Fruit fly (Drosophila melanogaster) whole organism, pupa: Measurements from ENCODE around the gene Obp99c.

Experiments
- CG10348 ChIP-seq: fragments of 200-800 bp; sonication (Bioruptor generic); IDR thresholded peaks from 2 replicates; pipeline ENCODE4 v1.3.6; 2022; ENCODE audit warnings: missing biosample characterization, missing genetic modification characterization
- CG12605 ChIP-seq: fragments of 200-800 bp; sonication (Bioruptor generic); IDR thresholded peaks from 2 replicates; pipeline ENCODE4 v1.3.6; 2022; ENCODE audit warnings: missing biosample characterization, missing genetic modification characterization
- CG13204 ChIP-seq: fragments of 200-800 bp; sonication (Bioruptor generic); optimal IDR thresholded peaks from 2 replicates; lab custom pipeline; 2018; ENCODE audit warnings: missing biosample characterization, mild to moderate bottlenecking, missing genetic modification characterization, moderate library complexity
- CG14655 ChIP-seq: fragments of 200-800 bp; sonication (Bioruptor generic); optimal IDR thresholded peaks from 3 replicates; lab custom pipeline; 2017; ENCODE audit warnings: mild to moderate bottlenecking, missing biosample characterization, missing genetic modification reagents, missing genetic modification characterization
- CG15710 ChIP-seq: fragments of 200-800 bp; sonication (Bioruptor generic); optimal IDR thresholded peaks from 2 replicates; lab custom pipeline; 2018; ENCODE audit warnings: missing biosample characterization, mild to moderate bottlenecking, missing genetic modification characterization, moderate library complexity
- CG17806 ChIP-seq: fragments of 200-800 bp; sonication (Bioruptor generic); optimal IDR thresholded peaks from 2 replicates; lab custom pipeline; 2018; ENCODE audit warnings: missing biosample characterization, mild to moderate bottlenecking, missing genetic modification characterization, moderate library complexity
- CG32121 ChIP-seq: fragments of 200-800 bp; sonication (Bioruptor generic); IDR thresholded peaks from 2 replicates; pipeline ENCODE4 v1.3.6; 2022; ENCODE audit warnings: missing biosample characterization, missing genetic modification characterization
- CG34367 ChIP-seq: fragments of 200-800 bp; sonication (Bioruptor generic); optimal IDR thresholded peaks from 2 replicates; lab custom pipeline; 2018; ENCODE audit warnings: missing biosample characterization, mild to moderate bottlenecking, missing genetic modification characterization
- CG4496 ChIP-seq: fragments of 200-800 bp; sonication (Bioruptor generic); IDR thresholded peaks from 3 replicates; pipeline ENCODE4 v1.3.6; 2022; ENCODE audit warnings: missing biosample characterization, missing genetic modification characterization
- CG8159 ChIP-seq: fragments of 200-800 bp; sonication (Bioruptor generic); optimal IDR thresholded peaks from 3 replicates; lab custom pipeline; 2018; ENCODE audit warnings: missing biosample characterization, mild to moderate bottlenecking, missing genetic modification characterization, moderate library complexity
- CG8301 ChIP-seq: fragments of 200-800 bp; sonication (Bioruptor generic); optimal IDR thresholded peaks from 2 replicates; lab custom pipeline; 2018; ENCODE audit warnings: missing biosample characterization, mild to moderate bottlenecking, missing genetic modification characterization
- CG9948 ChIP-seq: fragments of 200-800 bp; sonication (Bioruptor generic); optimal IDR thresholded peaks from 2 replicates; lab custom pipeline; 2018; ENCODE audit warnings: missing biosample characterization, mild to moderate bottlenecking, missing genetic modification characterization, moderate library complexity
- D1 ChIP-seq: fragments of 200-800 bp; sonication (Bioruptor generic); optimal IDR thresholded peaks from 2 replicates; lab custom pipeline; 2018; ENCODE audit warnings: missing biosample characterization, mild to moderate bottlenecking, missing genetic modification characterization, moderate library complexity
- EcR ChIP-seq: fragments of 200-800 bp; sonication (Bioruptor generic); optimal IDR thresholded peaks from 3 replicates; lab custom pipeline; 2019; ENCODE audit warnings: missing biosample characterization, missing genetic modification characterization, mild to moderate bottlenecking, moderate library complexity, missing genetic modification reagents
- Ets98B ChIP-seq: fragments of 200-800 bp; sonication (Bioruptor generic); IDR thresholded peaks from 2 replicates; pipeline ENCODE4 v1.3.6; 2022; ENCODE audit warnings: missing biosample characterization, missing genetic modification characterization
- Pif1A ChIP-seq: fragments of 200-800 bp; sonication (Bioruptor generic); optimal IDR thresholded peaks from 3 replicates; lab custom pipeline; 2016; ENCODE audit warnings: missing biosample characterization, missing genetic modification characterization
- Pif1B ChIP-seq: fragments of 200-800 bp; sonication (Bioruptor generic); optimal IDR thresholded peaks from 3 replicates; lab custom pipeline; 2016; ENCODE audit warnings: missing biosample characterization, missing genetic modification characterization
- Snoo ChIP-seq: fragments of 200-800 bp; sonication (Bioruptor generic); optimal IDR thresholded peaks from 3 replicates; lab custom pipeline; 2017; ENCODE audit warnings: missing biosample characterization, mild to moderate bottlenecking, missing genetic modification characterization, inconsistent platforms
- fd96Ca ChIP-seq: fragments of 200-800 bp; sonication (Bioruptor generic); IDR thresholded peaks from 3 replicates; pipeline ENCODE4 v1.3.6; 2022; ENCODE audit warnings: missing biosample characterization, missing genetic modification characterization
- gl ChIP-seq: fragments of 200-800 bp; sonication (Bioruptor generic); optimal IDR thresholded peaks from 2 replicates; lab custom pipeline; 2018; ENCODE audit warnings: missing biosample characterization, mild to moderate bottlenecking, missing genetic modification characterization
- rn ChIP-seq: fragments of 200-800 bp; sonication (Bioruptor generic); IDR thresholded peaks from 2 replicates; pipeline ENCODE4 v1.3.6; 2022; ENCODE audit warnings: missing biosample characterization, missing genetic modification characterization

The Obp99c gene

DNA sequence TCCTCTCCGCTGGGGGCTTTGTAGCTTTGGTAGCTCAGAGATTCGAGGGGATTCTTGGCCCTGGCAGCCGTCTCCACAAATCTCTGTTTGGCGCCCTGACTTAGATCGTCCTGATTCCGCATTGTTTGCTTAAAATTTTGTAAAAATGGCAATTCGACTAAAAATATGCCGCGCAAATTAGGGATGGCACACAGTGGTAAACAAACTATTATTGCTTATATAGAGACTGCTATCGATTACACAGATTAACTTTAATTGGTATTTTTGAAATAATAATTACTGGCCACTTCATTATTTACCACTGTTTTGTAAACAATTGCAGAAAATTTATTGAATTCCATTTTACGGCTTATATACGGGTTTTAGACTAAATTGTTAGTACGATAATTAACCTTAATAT is 35.6 kb upstream of the Obp99c start, which contains the start of the genes Naa40 and CG18731:
Gene Naa40, minus strand, starts transcription at position 206 of the 400 bp plus-strand sequence.
Gene CG18731, plus strand, starts transcription at position 283 of the 400 bp plus-strand sequence.
- no peak for TF ChIP-seq EcR (GFP tag; lab: Kevin White, UChicago)
- no peak for TF ChIP-seq Ets98B (GFP tag; lab: Robert Waterston, UW)
- no peak for TF ChIP-seq fd96Ca (GFP tag; lab: Robert Waterston, UW)
- TF ChIP-seq CG8159 = no peak
- no peak for TF ChIP-seq CG32121 (GFP tag; lab: Robert Waterston, UW)
- no peak for TF ChIP-seq CG12605

DNA sequence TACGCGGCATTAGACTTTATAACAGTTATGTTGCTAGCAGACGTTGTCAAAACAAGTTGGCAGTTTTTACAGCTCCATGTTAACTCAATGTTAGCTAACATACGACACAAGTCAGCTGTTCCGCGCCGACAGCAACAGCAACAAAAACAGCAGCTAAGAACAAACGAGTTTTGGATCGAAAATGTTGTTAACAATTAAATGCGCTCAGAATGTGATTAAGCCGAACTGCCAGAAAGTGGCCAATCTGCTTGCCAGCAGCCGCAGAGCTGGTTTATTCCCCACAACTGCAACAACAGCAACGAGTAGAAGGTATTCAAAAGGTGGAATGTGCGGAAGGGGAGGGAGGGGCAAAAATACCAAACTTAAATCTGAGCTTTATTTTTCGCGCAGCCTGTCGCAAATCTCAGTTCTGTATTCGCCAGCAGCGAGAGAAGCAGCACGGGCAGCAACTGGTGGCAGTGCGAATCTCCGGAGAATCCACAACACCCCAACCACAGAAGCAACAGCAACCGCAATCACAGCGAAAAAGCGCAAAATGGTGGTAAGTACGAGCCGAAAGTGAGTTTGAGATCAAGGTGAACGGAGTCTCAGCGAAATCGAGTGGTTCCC is 34.0 kb upstream of the Obp99c start, which contains the start of gene Pcd:
Gene Pcd, plus strand, starts transcription at position 116 of the 609 bp plus-strand sequence.
- no peak for TF ChIP-seq Pif1A
- TF ChIP-seq CG8301 (tag; lab: Kevin White, UChicago) = no peak
- no peak for TF ChIP-seq D1 (tag; lab: Kevin White, UChicago)
- TF ChIP-seq Snoo = no peak
- no peak for TF ChIP-seq rn (GFP tag; lab: Robert Waterston, UW)
- peak; percentile 24 for TF ChIP-seq EcR (GFP tag; lab: Kevin White, UChicago)
- peak; percentile 62; the same call in 1 of the 2 replicates for TF ChIP-seq CG12605
- TF ChIP-seq CG34367 (tag; lab: Kevin White, UChicago) = no peak
- no peak for TF ChIP-seq CG15710 (tag; lab: Kevin White, UChicago)
- TF ChIP-seq CG4496 (GFP tag; lab: Robert Waterston, UW) = 0 out of 3 replicates have a peak, but pooled peaks have one; percentile 52
- TF ChIP-seq gl (tag; lab: Kevin White, UChicago) = no peak
- TF ChIP-seq Ets98B (GFP tag; lab: Robert Waterston, UW) = peak; percentile 34; the same call in 1 of the 2 replicates
- no peak for TF ChIP-seq CG14655 (GFP tag; lab: Kevin White, UChicago)

DNA sequence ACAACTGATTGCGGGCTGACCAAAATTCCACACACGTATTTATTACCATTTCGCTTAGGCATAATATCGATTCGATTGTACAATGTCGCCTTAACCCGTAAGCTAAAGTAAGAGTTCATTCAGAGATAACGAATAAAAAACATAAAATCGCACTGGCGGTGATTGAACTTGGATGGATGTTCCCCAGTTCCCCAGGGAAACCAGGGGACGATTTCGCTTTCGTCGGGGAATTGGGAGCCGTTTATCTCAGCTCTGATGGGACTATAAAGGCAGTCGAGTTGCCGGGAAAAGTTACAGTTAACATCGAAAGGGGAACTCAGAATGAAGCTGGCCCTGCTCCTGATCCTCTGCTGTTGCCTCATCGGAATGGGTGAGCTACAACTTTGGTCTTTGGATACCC is 33.1 kb upstream of the Obp99c start, which contains the start of gene CG34296:
Gene CG34296, plus strand, starts transcription at position 301 of the 400 bp plus-strand sequence.
- TF ChIP-seq Snoo (no peak), CG10348 (GFP tag; lab: Robert Waterston, UW) (no peak), Pif1A (no peak), CG9948 (tag; lab: Kevin White, UChicago) (no peak), rn (GFP tag; lab: Robert Waterston, UW) (no peak), CG17806 (tag; lab: Kevin White, UChicago) (no peak), CG15710 (tag; lab: Kevin White, UChicago) (no peak), CG4496 (GFP tag; lab: Robert Waterston, UW) (no peak)

DNA sequence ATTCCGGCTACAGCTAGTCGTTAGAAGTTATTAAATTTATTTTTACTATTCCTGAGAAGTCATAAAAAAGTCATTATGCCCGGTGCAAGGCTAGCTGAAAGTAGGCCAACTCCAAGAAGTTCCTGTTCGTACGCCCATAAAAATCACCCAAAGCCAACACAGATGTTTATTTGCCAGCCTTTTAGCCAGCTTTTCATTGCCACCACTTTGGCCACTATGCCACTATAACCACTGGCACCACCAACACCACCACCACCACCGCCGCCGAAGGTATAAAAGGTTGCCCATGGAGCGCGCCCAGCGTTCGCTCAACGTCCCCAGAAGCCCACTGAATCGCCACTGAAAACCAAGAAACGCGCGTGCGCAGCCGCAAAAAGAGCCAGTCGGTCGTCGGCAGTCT is 29.3 kb upstream of the Obp99c start, which contains the start of gene CG15506:
Gene CG15506, plus strand, starts transcription at position 301 of the 400 bp plus-strand sequence.
- no peak for TF ChIP-seq CG13204 (GFP tag; lab: Kevin White, UChicago)

DNA sequence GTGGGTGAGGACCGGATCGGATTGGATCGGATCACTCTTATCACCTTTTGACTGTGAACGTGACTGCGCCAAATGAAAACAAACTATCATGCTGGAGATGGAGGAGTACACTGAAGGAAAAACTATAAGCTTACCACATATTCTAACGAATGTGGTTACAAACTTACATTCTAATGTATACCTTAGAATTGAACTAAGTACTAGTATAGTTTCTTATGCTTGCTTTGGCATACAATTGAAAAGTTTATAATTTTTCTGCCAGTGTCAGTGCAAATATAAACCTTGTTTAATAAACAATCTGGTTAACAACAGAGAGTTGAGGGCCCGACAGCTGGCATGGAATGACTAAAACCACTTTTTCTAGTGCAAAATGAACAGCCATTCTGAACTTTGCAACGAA is 28.4 kb upstream of the Obp99c start:
- TF ChIP-seq CG8301 (tag; lab: Kevin White, UChicago) (peak; percentile 43), Snoo (no peak), Pif1A (peak; percentile 8), D1 (tag; lab: Kevin White, UChicago) (no peak), CG9948 (tag; lab: Kevin White, UChicago) (no peak), CG10348 (GFP tag; lab: Robert Waterston, UW) (0 out of 2 replicates have a peak, but pooled peaks have one; percentile 15), CG14655 (GFP tag; lab: Kevin White, UChicago) (peak; percentile 25), Ets98B (GFP tag; lab: Robert Waterston, UW) (peak; percentile 54), fd96Ca (GFP tag; lab: Robert Waterston, UW) (no peak), CG15710 (tag; lab: Kevin White, UChicago) (peak; percentile 7), CG13204 (GFP tag; lab: Kevin White, UChicago) (no peak), CG12605 (peak; percentile 44; the same call in 1 of the 2 replicates), rn (GFP tag; lab: Robert Waterston, UW) (no peak), EcR (GFP tag; lab: Kevin White, UChicago) (no peak), CG8159 (peak; percentile 18), CG17806 (tag; lab: Kevin White, UChicago) (peak; percentile 13), Pif1B (GFP tag; lab: Kevin White, UChicago) (no peak), CG32121 (GFP tag; lab: Robert Waterston, UW) (peak; percentile 45; the same call in 1 of the 2 replicates), CG4496 (GFP tag; lab: Robert Waterston, UW) (peak; percentile 76)

DNA sequence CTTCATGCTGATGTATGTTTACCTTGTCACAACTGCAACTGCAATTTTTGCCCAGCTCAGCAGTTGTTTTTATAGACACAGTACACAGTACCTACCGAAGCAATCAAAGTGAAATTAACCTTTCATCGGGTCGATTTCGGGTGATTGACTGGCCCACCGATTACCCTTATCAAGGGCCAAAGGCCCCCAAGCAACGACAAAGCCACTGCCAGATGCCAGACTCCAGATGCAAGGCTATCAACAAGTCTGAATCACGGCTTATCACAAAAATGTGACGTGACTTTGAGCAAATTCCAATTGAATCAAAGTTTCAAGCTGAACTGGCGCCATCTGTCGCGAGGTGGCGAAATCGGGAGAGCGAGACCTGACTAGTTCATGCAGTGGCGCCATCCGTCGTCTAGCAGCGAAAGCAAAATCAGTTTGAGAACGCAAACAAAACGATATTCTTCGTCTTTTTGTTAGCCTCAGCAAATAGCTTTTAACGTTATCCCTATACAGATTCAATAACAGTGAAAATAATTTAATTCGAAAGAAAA is 27.7 kb upstream of the Obp99c start, which contains the start of gene Obp99b:
Gene Obp99b, minus strand, starts transcription at position 115 of the 536 bp plus-strand sequence.
- peak; percentile 24 for TF ChIP-seq Pif1B (GFP tag; lab: Kevin White, UChicago)
- TF ChIP-seq CG14655 (GFP tag; lab: Kevin White, UChicago) = peak; percentile 78
- peak; percentile 52 for TF ChIP-seq EcR (GFP tag; lab: Kevin White, UChicago)
- peak; percentile 48 for TF ChIP-seq CG8159
- TF ChIP-seq CG8301 (tag; lab: Kevin White, UChicago) = peak; percentile 64
- TF ChIP-seq Snoo = peak; percentile 63
- peak; percentile 69; the same call in 1 of the 2 replicates for TF ChIP-seq Ets98B (GFP tag; lab: Robert Waterston, UW)
- TF ChIP-seq rn (GFP tag; lab: Robert Waterston, UW) = 0 out of 2 replicates have a peak, but pooled peaks have one; percentile 11
- peak; percentile 42 for TF ChIP-seq CG17806 (tag; lab: Kevin White, UChicago)
- TF ChIP-seq CG32121 (GFP tag; lab: Robert Waterston, UW) = peak; percentile 63; the same call in 1 of the 2 replicates
- TF ChIP-seq fd96Ca (GFP tag; lab: Robert Waterston, UW) = peak; percentile 75; the same call in 2 of the 3 replicates
- peak; percentile 84 for TF ChIP-seq CG4496 (GFP tag; lab: Robert Waterston, UW)
- peak; percentile 36 for TF ChIP-seq CG15710 (tag; lab: Kevin White, UChicago)
- TF ChIP-seq gl (tag; lab: Kevin White, UChicago) = peak; percentile 74
- TF ChIP-seq CG13204 (GFP tag; lab: Kevin White, UChicago) = peak; percentile 58
- TF ChIP-seq CG10348 (GFP tag; lab: Robert Waterston, UW) = no peak
- peak; percentile 69 for TF ChIP-seq Pif1A
- TF ChIP-seq CG12605 = peak; percentile 53; the same call in 1 of the 2 replicates
- TF ChIP-seq CG9948 (tag; lab: Kevin White, UChicago) = peak; percentile 29
- no peak for TF ChIP-seq D1 (tag; lab: Kevin White, UChicago)
- TF ChIP-seq CG34367 (tag; lab: Kevin White, UChicago) = peak; percentile 71
